Fruit fly (Drosophila melanogaster) whole organism, wandering third instar larva: ENCODE data around the gene CG10657.
A peak's percentile ranks its signal among the peaks of the same experiment; 100 is the strongest.

Experiments used
- Hnf4 ChIP-seq: fragments of 200-800 bp; sonication (Bioruptor generic); optimal IDR thresholded peaks from 2 replicates; lab custom pipeline; 2016; ENCODE audit warnings: missing biosample characterization, mild to moderate bottlenecking, missing genetic modification characterization
- Sp1 ChIP-seq: fragments of 200-800 bp; sonication (Bioruptor generic); optimal IDR thresholded peaks from 3 replicates; lab custom pipeline; 2019; ENCODE audit warnings: missing biosample characterization, mild to moderate bottlenecking, missing genetic modification characterization, moderate library complexity
- Vsx2 ChIP-seq: fragments of 200-300, 225-300 bp; sonication (Bioruptor generic); optimal IDR thresholded peaks from 2 replicates; lab custom pipeline; 2018; ENCODE audit warnings: missing biosample characterization, missing genetic modification characterization; ENCODE audit not compliant: partially characterized antibody
- dmrt93B ChIP-seq: fragments of 200-800 bp; sonication (Bioruptor generic); optimal IDR thresholded peaks from 2 replicates; lab custom pipeline; 2018; ENCODE audit warnings: missing biosample characterization, mild to moderate bottlenecking, missing genetic modification characterization
- usp ChIP-seq: fragments of >200 bp; optimal IDR thresholded peaks from 2 replicates; lab custom pipeline; 2017; ENCODE audit warnings: missing biosample characterization, missing genetic modification characterization

DNA sequence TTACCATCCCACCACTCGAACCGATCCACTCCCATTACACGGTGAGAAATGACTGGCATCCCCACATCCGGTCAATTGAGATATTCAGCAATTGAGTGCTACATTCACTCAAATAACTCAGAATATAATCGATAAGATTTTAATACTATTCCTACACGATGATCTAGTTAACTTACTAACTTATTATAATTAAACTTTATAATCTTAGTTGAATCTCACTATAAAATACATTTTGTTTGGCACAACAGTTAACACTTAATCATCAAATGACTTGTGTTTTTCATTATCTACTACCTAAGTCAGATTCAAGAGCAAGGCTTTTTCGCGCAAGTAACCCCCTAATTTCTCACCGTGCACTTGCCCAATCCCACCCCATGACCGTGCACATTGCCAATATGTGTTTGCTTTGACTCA is 1.7 kb downstream of the CG10657 start:
- TF ChIP-seq Sp1 (peak; percentile 91), Hnf4 (peak; percentile 69), dmrt93B (GFP tag; lab: Kevin White, UChicago) (peak; percentile 86), usp (GFP tag; lab: Kevin White, UChicago) (no peak), Vsx2 (GFP tag; lab: Kevin White, UChicago) (no peak)
